Worm (Caenorhabditis elegans): ENCODE results near the gene srj-25.

ce11 chrV:774875-775359 lies 38.8 kb upstream of the srj-25 start, which contains the start of gene srbc-58:
- TF ChIP-seq klf-2 (GFP tag; conservative IDR thresholded peaks at IDR 0.05) (no peak), T22C8.4 (GFP tag; IDR thresholded peaks at IDR 0.05) (no peak), cog-1 (tag; optimal IDR thresholded peaks at IDR 0.05) (no peak), tab-1 (GFP tag; IDR thresholded peaks at IDR 0.05) (no peak), flt-1 (GFP tag; IDR thresholded peaks at IDR 0.05) (no peak), med-1 (GFP tag; optimal IDR thresholded peaks at IDR 0.05; ENCODE audit: insufficient read depth) (no peak), ztf-23 (GFP tag; IDR thresholded peaks at IDR 0.05) (no peak), ztf-29 (GFP tag; IDR thresholded peaks at IDR 0.05) (no peak)

Data from whole organism, midembryonic.